Fruit fly (Drosophila melanogaster) whole organism, embryonic: ENCODE measurements around the gene sip3.

Source experiments
- B-H2 ChIP-seq: fragments of 200-800 bp; sonication (Bioruptor generic); optimal IDR thresholded peaks from 2 replicates; lab custom pipeline; 2018; ENCODE audit warnings: missing biosample characterization, mild to moderate bottlenecking, missing genetic modification characterization
- CG10462 ChIP-seq: fragments of 200-800 bp; sonication (Bioruptor generic); optimal IDR thresholded peaks from 2 replicates; lab custom pipeline; 2016; ENCODE audit warnings: missing biosample characterization, missing genetic modification characterization
- CG11398 ChIP-seq: fragments of 200-800 bp; sonication (Bioruptor generic); optimal IDR thresholded peaks from 2 replicates; lab custom pipeline; 2016; ENCODE audit warnings: missing biosample characterization, missing genetic modification characterization
- CG12219 ChIP-seq: fragments of 200-800 bp; sonication (Bioruptor generic); optimal IDR thresholded peaks from 3 replicates; lab custom pipeline; 2018; ENCODE audit warnings: missing biosample characterization, mild to moderate bottlenecking, missing genetic modification characterization
- CG15514 ChIP-seq: fragments of 200-800 bp; sonication (Bioruptor generic); optimal IDR thresholded peaks from 3 replicates; lab custom pipeline; 2017; ENCODE audit warnings: missing biosample characterization, missing genetic modification characterization, mild to moderate bottlenecking, moderate library complexity, missing genetic modification reagents
- CG1602 ChIP-seq: fragments of 200-800 bp; sonication (Bioruptor generic); optimal IDR thresholded peaks from 3 replicates; lab custom pipeline; 2016; ENCODE audit warnings: missing biosample characterization, missing genetic modification characterization
- CG17361 ChIP-seq: fragments of 200-800 bp; sonication (Bioruptor generic); IDR thresholded peaks from 3 replicates; pipeline ENCODE4 v1.3.6; 2022; ENCODE audit warnings: missing biosample characterization, missing genetic modification characterization
- CG18764 ChIP-seq: fragments of 200-800 bp; sonication (Bioruptor generic); optimal IDR thresholded peaks from 3 replicates; lab custom pipeline; 2016; ENCODE audit warnings: missing biosample characterization, missing genetic modification characterization
- CG31365 ChIP-seq: fragments of 200-800 bp; sonication (Bioruptor generic); optimal IDR thresholded peaks from 2 replicates; lab custom pipeline; 2018; ENCODE audit warnings: missing biosample characterization, mild to moderate bottlenecking, missing genetic modification characterization
- CG3163 ChIP-seq: fragments of 200-800 bp; sonication (Bioruptor generic); optimal IDR thresholded peaks from 3 replicates; lab custom pipeline; 2016; ENCODE audit warnings: missing biosample characterization, missing genetic modification characterization
- CG34224 ChIP-seq: fragments of 200-800 bp; sonication (Bioruptor generic); IDR thresholded peaks from 3 replicates; pipeline ENCODE4 v1.3.6; 2022; ENCODE audit warnings: missing biosample characterization, missing genetic modification characterization; ENCODE audit not compliant: partially characterized antibody
- CG34422 ChIP-seq: fragments of 200-800 bp; sonication (Bioruptor generic); IDR thresholded peaks from 3 replicates; pipeline ENCODE4 v1.3.6; 2022; ENCODE audit warnings: missing biosample characterization, missing genetic modification characterization
- CG3995 ChIP-seq: fragments of 200-800 bp; sonication (Bioruptor generic); optimal IDR thresholded peaks from 3 replicates; lab custom pipeline; 2016; ENCODE audit warnings: missing biosample characterization, missing genetic modification characterization
- CG7963 ChIP-seq: fragments of 200-800 bp; sonication (Bioruptor generic); IDR thresholded peaks from 3 replicates; pipeline ENCODE4 v1.3.6; 2022; ENCODE audit warnings: missing biosample characterization, missing genetic modification characterization; ENCODE audit not compliant: partially characterized antibody
- CG9797 ChIP-seq: fragments of 200-800 bp; sonication (Bioruptor generic); optimal IDR thresholded peaks from 3 replicates; lab custom pipeline; 2018; ENCODE audit warnings: missing biosample characterization, mild to moderate bottlenecking, missing genetic modification characterization
- Dbx ChIP-seq: fragments of 200-800 bp; sonication (Bioruptor generic); IDR thresholded peaks from 3 replicates; pipeline ENCODE4 v1.3.6; 2022; ENCODE audit warnings: missing biosample characterization, missing genetic modification characterization
- Deaf1 ChIP-seq: fragments of 200-800 bp; optimal IDR thresholded peaks from 3 replicates; lab custom pipeline; 2019; ENCODE audit warnings: missing biosample characterization, mild to moderate bottlenecking, missing genetic modification characterization, moderate library complexity
- Dek ChIP-seq: fragments of 200-800 bp; sonication (Bioruptor generic); optimal IDR thresholded peaks from 3 replicates; lab custom pipeline; 2019; ENCODE audit warnings: missing biosample characterization, mild to moderate bottlenecking, missing genetic modification characterization, moderate library complexity
- Dp ChIP-seq: fragments of 200-800 bp; sonication (Bioruptor generic); optimal IDR thresholded peaks from 2 replicates; lab custom pipeline; 2018; ENCODE audit warnings: missing biosample characterization, mild to moderate bottlenecking, missing genetic modification characterization, moderate library complexity
- E2f2 ChIP-seq: fragments of 200-800 bp; sonication (Bioruptor generic); IDR thresholded peaks from 2 replicates; pipeline ENCODE4 v1.3.6; 2022; ENCODE audit warnings: missing biosample characterization, missing genetic modification characterization
- Ets65A ChIP-seq: fragments of 200-800 bp; sonication (Bioruptor generic); peaks from one replicate; lab custom pipeline; 2016; ENCODE audit warnings: missing biosample characterization, missing genetic modification characterization
- HLH4C ChIP-seq: fragments of 200-800 bp; sonication (Bioruptor generic); IDR thresholded peaks from 3 replicates; pipeline ENCODE4 v1.3.6; 2022; ENCODE audit warnings: missing biosample characterization, missing genetic modification characterization; ENCODE audit not compliant: partially characterized antibody
- Hey ChIP-seq: fragments of 200-800 bp; sonication (Bioruptor generic); optimal IDR thresholded peaks from 3 replicates; lab custom pipeline; 2018; ENCODE audit warnings: missing biosample characterization, mild to moderate bottlenecking, missing genetic modification characterization
- HmgZ ChIP-seq: fragments of 200-800 bp; sonication (Bioruptor generic); optimal IDR thresholded peaks from 2 replicates; lab custom pipeline; 2018; ENCODE audit warnings: missing biosample characterization, mild to moderate bottlenecking, missing genetic modification characterization
- Hsf ChIP-seq: fragments of 200-800 bp; sonication (Bioruptor generic); optimal IDR thresholded peaks from 3 replicates; lab custom pipeline; 2016; ENCODE audit warnings: missing biosample characterization, missing genetic modification characterization
- MESR4 ChIP-seq: fragments of 200-800 bp; sonication (Bioruptor generic); optimal IDR thresholded peaks from 2 replicates; lab custom pipeline; 2018; ENCODE audit warnings: missing biosample characterization, mild to moderate bottlenecking, missing genetic modification characterization, moderate library complexity
- PHDP ChIP-seq: fragments of 200-800 bp; sonication (Bioruptor generic); optimal IDR thresholded peaks from 3 replicates; lab custom pipeline; 2018; ENCODE audit warnings: missing biosample characterization, mild to moderate bottlenecking, missing genetic modification characterization, moderate library complexity
- Pdp1 ChIP-seq, 2 experiments: fragments of 200-800 bp; sonication (Bioruptor generic); optimal IDR thresholded peaks; 3 replicates each; lab custom pipeline; 2016; ENCODE audit warnings: missing biosample characterization in 2 of 2, missing genetic modification characterization in 2 of 2, mild to moderate bottlenecking in 1 of 2, moderate library complexity in 1 of 2
- Xbp1 ChIP-seq: fragments of 200-800 bp; sonication (Bioruptor generic); optimal IDR thresholded peaks from 3 replicates; lab custom pipeline; 2016; ENCODE audit warnings: missing biosample characterization, mild to moderate bottlenecking, missing genetic modification characterization
- ara ChIP-seq: fragments of 200-800 bp; sonication (Bioruptor generic); IDR thresholded peaks from 2 replicates; pipeline ENCODE4 v1.3.6; 2022; ENCODE audit warnings: missing biosample characterization, missing genetic modification characterization
- bbx ChIP-seq: fragments of 200-800 bp; sonication (Bioruptor generic); IDR thresholded peaks from 2 replicates; pipeline ENCODE4 v1.3.6; 2022; ENCODE audit warnings: missing biosample characterization, missing genetic modification characterization; ENCODE audit not compliant: partially characterized antibody
- chinmo ChIP-seq: fragments of 200-800 bp; sonication (Bioruptor generic); IDR thresholded peaks from 4 replicates; pipeline ENCODE4 v1.3.6; 2022; ENCODE audit warnings: missing biosample characterization, missing genetic modification characterization; ENCODE audit not compliant: partially characterized antibody
- dpn ChIP-seq, 2 experiments: fragments of 200-800 bp; sonication (Bioruptor generic); optimal IDR thresholded peaks; 3 replicates each; lab custom pipeline; 2016; ENCODE audit warnings: missing biosample characterization in 2 of 2, missing genetic modification characterization in 2 of 2
- fd102C ChIP-seq: fragments of 200-800 bp; sonication (Bioruptor generic); optimal IDR thresholded peaks from 2 replicates; lab custom pipeline; 2018; ENCODE audit warnings: missing biosample characterization, mild to moderate bottlenecking, missing genetic modification characterization, moderate library complexity
- gfzf ChIP-seq: fragments of 200-800 bp; sonication (Bioruptor generic); optimal IDR thresholded peaks from 2 replicates; lab custom pipeline; 2016; ENCODE audit warnings: missing biosample characterization, mild to moderate bottlenecking, missing genetic modification characterization, moderate library complexity
- insv ChIP-seq, 2 experiments: fragments of 200-800 bp; sonication (Bioruptor generic); optimal IDR thresholded peaks; 3 replicates each; lab custom pipeline; 2016 to 2018; ENCODE audit warnings: missing biosample characterization in 2 of 2, missing genetic modification characterization in 2 of 2
- inv ChIP-seq: fragments of 200-800 bp; sonication (Bioruptor generic); IDR thresholded peaks from 2 replicates; pipeline ENCODE4 v1.3.6; 2022; ENCODE audit warnings: missing biosample characterization, missing genetic modification characterization; ENCODE audit not compliant: partially characterized antibody
- kay ChIP-seq: fragments of 200-800 bp; sonication (Bioruptor generic); optimal IDR thresholded peaks from 2 replicates; lab custom pipeline; 2016; ENCODE audit warnings: missing biosample characterization, missing genetic modification characterization
- nmo ChIP-seq: fragments of 200-800 bp; sonication (Bioruptor generic); optimal IDR thresholded peaks from 2 replicates; lab custom pipeline; 2018; ENCODE audit warnings: missing biosample characterization, mild to moderate bottlenecking, missing genetic modification characterization, moderate library complexity
- org-1 ChIP-seq: fragments of 200-800 bp; sonication (Bioruptor generic); optimal IDR thresholded peaks from 2 replicates; lab custom pipeline; 2017; ENCODE audit warnings: missing biosample characterization, missing genetic modification characterization
- phol ChIP-seq: fragments of 200-800 bp; sonication (Bioruptor generic); optimal IDR thresholded peaks from 3 replicates; lab custom pipeline; 2018; ENCODE audit warnings: missing biosample characterization, mild to moderate bottlenecking, missing genetic modification characterization, moderate library complexity
- pita ChIP-seq: fragments of 200-800 bp; sonication (Bioruptor generic); optimal IDR thresholded peaks from 2 replicates; lab custom pipeline; 2017; ENCODE audit warnings: missing biosample characterization, mild to moderate bottlenecking, missing genetic modification characterization
- row ChIP-seq: fragments of 200-800 bp; sonication (Bioruptor generic); IDR thresholded peaks from 3 replicates; pipeline ENCODE4 v1.3.6; 2022; ENCODE audit warnings: missing biosample characterization, missing genetic modification characterization
- seq ChIP-seq: fragments of 200-800 bp; sonication (Bioruptor generic); IDR thresholded peaks from 2 replicates; pipeline ENCODE4 v1.3.6; 2022; ENCODE audit warnings: missing biosample characterization, missing genetic modification characterization
- sqz ChIP-seq: fragments of 200-800 bp; sonication (Bioruptor generic); optimal IDR thresholded peaks from 3 replicates; lab custom pipeline; 2018; ENCODE audit warnings: missing biosample characterization, mild to moderate bottlenecking, missing genetic modification characterization
- twi ChIP-seq: fragments of 200-800 bp; optimal IDR thresholded peaks from 2 replicates; lab custom pipeline; 2019; ENCODE audit warnings: missing biosample characterization, mild to moderate bottlenecking, missing genetic modification characterization, moderate library complexity
- unc-4 ChIP-seq: fragments of 200-800 bp; sonication (Bioruptor generic); IDR thresholded peaks from 2 replicates; pipeline ENCODE4 v1.3.6; 2022; ENCODE audit warnings: missing biosample characterization, missing genetic modification characterization; ENCODE audit not compliant: partially characterized antibody
- zen2 ChIP-seq: fragments of 200-800 bp; sonication (Bioruptor generic); IDR thresholded peaks from 3 replicates; pipeline ENCODE4 v1.3.6; 2022; ENCODE audit warnings: missing biosample characterization, missing genetic modification characterization; ENCODE audit not compliant: partially characterized antibody

sip3 gene

dm6 chr3R:31771790-31772576, at the start of gene sip3, which contains the start of gene betaGlu:
Gene sip3 (plus strand): TSS chr3R:31772219.
Gene betaGlu (minus strand): TSS chr3R:31771848.
- TF ChIP-seq row (peak; percentile 51), PHDP (tag; lab: Kevin White, UChicago) (peak; percentile 3), CG12219 (GFP tag; lab: Kevin White, UChicago) (no peak), unc-4 (GFP tag; lab: Robert Waterston, UW) (peak; percentile 89), fd102C (no peak), CG9797 (GFP tag; lab: Kevin White, UChicago) (peak; percentile 52), phol (tag; lab: Kevin White, UChicago) (peak; percentile 34), insv (GFP tag; optimal IDR thresholded peaks at IDR 0.05; lab: Kevin White, UChicago) (no peak), CG18764 (GFP tag; lab: Kevin White, UChicago) (peak; percentile 11), twi (tag; lab: Kevin White, UChicago) (peak; percentile 24), CG1602 (peak; percentile 11), CG7963 (GFP tag; lab: Robert Waterston, UW) (peak; percentile 91), Dp (GFP tag; lab: Kevin White, UChicago) (peak; percentile 56), HmgZ (peak; percentile 43), org-1 (GFP tag; lab: Kevin White, UChicago) (no peak), Xbp1 (peak; percentile 52), B-H2 (GFP tag; lab: Kevin White, UChicago) (no peak), CG10462 (no peak), CG3163 (GFP tag; lab: Kevin White, UChicago) (no peak), Dek (tag; lab: Kevin White, UChicago) (peak; percentile 27), Dbx (GFP tag; lab: Robert Waterston, UW) (no peak), Ets65A (GFP tag; lab: Kevin White, UChicago) (peak; percentile 64), dpn (GFP tag; optimal IDR thresholded peaks at IDR 0.05; lab: Kevin White, UChicago) (peak; percentile 2 to 21), CG3995 (GFP tag; lab: Kevin White, UChicago) (peak; percentile 87), pita (GFP tag; lab: Kevin White, UChicago) (no peak), HLH4C (GFP tag; lab: Robert Waterston, UW) (peak; percentile 93), nmo (GFP tag; lab: Kevin White, UChicago) (peak; percentile 59), ara (GFP tag; lab: Robert Waterston, UW) (no peak), kay (GFP tag; lab: Kevin White, UChicago) (no peak), CG34422 (GFP tag; lab: Robert Waterston, UW) (no peak), CG34224 (GFP tag; lab: Robert Waterston, UW) (peak; percentile 89), CG17361 (GFP tag; lab: Robert Waterston, UW) (peak; percentile 75; the same call in 2 of the 3 replicates), chinmo (GFP tag; lab: Robert Waterston, UW) (peak; percentile 65; the same call in 1 of the 4 replicates), MESR4 (GFP tag; lab: Kevin White, UChicago) (peak; percentile 61), E2f2 (GFP tag; lab: Robert Waterston, UW) (peak; percentile 50; the same call in 1 of the 2 replicates), Hsf (GFP tag; lab: Kevin White, UChicago) (peak; percentile 13), bbx (peak; percentile 92), Pdp1 (GFP tag; optimal IDR thresholded peaks at IDR 0.05; lab: Kevin White, UChicago) (peak in 1 of 2 experiments; percentile 80), seq (GFP tag; lab: Robert Waterston, UW) (no peak; the same call in 1 of the 2 replicates), Deaf1 (tag; lab: Kevin White, UChicago) (no peak), sqz (GFP tag; lab: Kevin White, UChicago) (no peak), CG11398 (GFP tag; lab: Kevin White, UChicago) (no peak), CG31365 (tag; lab: Kevin White, UChicago) (no peak), gfzf (GFP tag; lab: Kevin White, UChicago) (peak; percentile 66), CG15514 (GFP tag; lab: Kevin White, UChicago) (peak; percentile 94), zen2 (peak; percentile 86), inv (GFP tag; lab: Robert Waterston, UW) (peak; percentile 94), Hey (no peak)
